Worm (Caenorhabditis elegans) whole organism, late embryonic: Measurements from ENCODE around the gene srw-90.
"Not testable (repeated sequence)": the region's sequence is repeated elsewhere in the genome, so short reads cannot be mapped to it uniquely, and the experiment has no call there.

ENCODE experiments used
- K09A11.1 ChIP-seq: sonication (generic microtip); optimal IDR thresholded peaks from 2 replicates; lab custom pipeline; 2017; ENCODE audit warnings: antibody characterized with exemption, mild to moderate bottlenecking, missing genetic modification characterization, missing compliant biosample characterization; ENCODE audit not compliant: insufficient read depth
- ahr-1 ChIP-seq: sonication (generic microtip); optimal IDR thresholded peaks from 2 replicates; lab custom pipeline; 2016; ENCODE audit warnings: missing genetic modification characterization, missing compliant biosample characterization
- ama-1 ChIP-seq: fragments of 150-350 bp; optimal IDR thresholded peaks from 2 replicates; lab custom pipeline; 2014
- ceh-14 ChIP-seq: sonication (generic microtip); optimal IDR thresholded peaks from 2 replicates; lab custom pipeline; 2016; ENCODE audit warnings: missing genotype, missing genetic modification characterization, missing compliant biosample characterization
- ceh-18 ChIP-seq: sonication (generic microtip); optimal IDR thresholded peaks from 2 replicates; lab custom pipeline; 2016; ENCODE audit warnings: missing genetic modification characterization, missing compliant biosample characterization
- ceh-22 ChIP-seq: sonication (generic microtip); optimal IDR thresholded peaks from 2 replicates; lab custom pipeline; 2017; ENCODE audit warnings: missing biosample characterization, missing genetic modification characterization
- ceh-24 ChIP-seq: sonication (generic microtip); optimal IDR thresholded peaks from 2 replicates; lab custom pipeline; 2016; ENCODE audit warnings: mild to moderate bottlenecking, missing genetic modification characterization, missing compliant biosample characterization
- ceh-31 ChIP-seq: sonication (generic microtip); optimal IDR thresholded peaks from 2 replicates; lab custom pipeline; 2016; ENCODE audit warnings: missing genetic modification characterization, missing compliant biosample characterization
- ceh-34 ChIP-seq: sonication (generic microtip); optimal IDR thresholded peaks from 2 replicates; lab custom pipeline; 2016; ENCODE audit warnings: mild to moderate bottlenecking, missing genetic modification characterization, missing compliant biosample characterization
- ceh-6 ChIP-seq: fragments of 200-800 bp; sonication (Bioruptor generic); optimal IDR thresholded peaks from 2 replicates; lab custom pipeline; 2018; ENCODE audit warnings: mild to moderate bottlenecking, missing genetic modification characterization, missing compliant biosample characterization
- ceh-9 ChIP-seq: sonication (generic microtip); optimal IDR thresholded peaks from 2 replicates; lab custom pipeline; 2016; ENCODE audit warnings: mild to moderate bottlenecking, missing genetic modification characterization, inconsistent platforms, missing compliant biosample characterization
- dmd-4 ChIP-seq: sonication (generic microtip); optimal IDR thresholded peaks from 2 replicates; lab custom pipeline; 2016; ENCODE audit warnings: borderline replicate concordance, missing genetic modification characterization, missing compliant biosample characterization
- elt-2 ChIP-seq: sonication (generic microtip); optimal IDR thresholded peaks from 2 replicates; lab custom pipeline; 2016; ENCODE audit warnings: missing genetic modification reagents, missing genetic modification characterization, missing compliant biosample characterization
- ets-4 ChIP-seq: sonication (generic microtip); optimal IDR thresholded peaks from 2 replicates; lab custom pipeline; 2016; ENCODE audit warnings: missing genetic modification characterization, missing compliant biosample characterization
- fax-1 ChIP-seq: sonication (generic microtip); optimal IDR thresholded peaks from 2 replicates; lab custom pipeline; 2016; ENCODE audit warnings: missing genotype, missing genetic modification characterization, missing compliant biosample characterization
- fkh-10 ChIP-seq: fragments of 150-350 bp; optimal IDR thresholded peaks from 2 replicates; lab custom pipeline; 2014; ENCODE audit warnings: missing biosample characterization, missing genetic modification reagents, missing genetic modification characterization
- fkh-6 ChIP-seq: sonication (generic microtip); optimal IDR thresholded peaks from 2 replicates; lab custom pipeline; 2016; ENCODE audit warnings: missing genetic modification characterization, missing compliant biosample characterization
- gmeb-2 ChIP-seq: sonication (generic microtip); optimal IDR thresholded peaks from 2 replicates; lab custom pipeline; 2016; ENCODE audit warnings: missing genetic modification characterization, inconsistent platforms, missing compliant biosample characterization
- hlh-13 ChIP-seq: fragments of 200-800 bp; sonication (Bioruptor generic); optimal IDR thresholded peaks from 2 replicates; lab custom pipeline; 2018; ENCODE audit warnings: mild to moderate bottlenecking, missing genetic modification characterization, missing compliant biosample characterization
- hlh-30 ChIP-seq: sonication (generic microtip); optimal IDR thresholded peaks from 2 replicates; lab custom pipeline; 2017; ENCODE audit warnings: antibody characterized with exemption, missing genetic modification characterization, missing compliant biosample characterization; ENCODE audit not compliant: insufficient read depth
- hlh-6 ChIP-seq: sonication (generic microtip); optimal IDR thresholded peaks from 2 replicates; lab custom pipeline; 2016; ENCODE audit warnings: missing genotype, missing genetic modification characterization, missing compliant biosample characterization
- lim-6 ChIP-seq: sonication (generic microtip); optimal IDR thresholded peaks from 2 replicates; lab custom pipeline; 2016; ENCODE audit warnings: missing genetic modification characterization, missing compliant biosample characterization
- lin-11 ChIP-seq: fragments of 200-800 bp; sonication (Bioruptor generic); optimal IDR thresholded peaks from 2 replicates; lab custom pipeline; 2018; ENCODE audit warnings: mild to moderate bottlenecking, missing genetic modification characterization, missing compliant biosample characterization
- madf-2 ChIP-seq: sonication (generic microtip); optimal IDR thresholded peaks from 2 replicates; lab custom pipeline; 2017; ENCODE audit warnings: missing genetic modification characterization, missing compliant biosample characterization
- nfya-1 ChIP-seq: sonication (generic microtip); optimal IDR thresholded peaks from 2 replicates; lab custom pipeline; 2017; ENCODE audit warnings: missing genetic modification characterization, mild to moderate bottlenecking, missing compliant biosample characterization, antibody characterized with exemption, moderate library complexity
- nhr-11 ChIP-seq: fragments of 150-350 bp; optimal IDR thresholded peaks from 2 replicates; lab custom pipeline; 2014; ENCODE audit warnings: missing biosample characterization, missing genetic modification characterization
- nhr-232 ChIP-seq: sonication (generic microtip); optimal IDR thresholded peaks from 2 replicates; lab custom pipeline; 2016; ENCODE audit warnings: missing genetic modification characterization, missing compliant biosample characterization
- npax-4 ChIP-seq: sonication (generic microtip); optimal IDR thresholded peaks from 2 replicates; lab custom pipeline; 2016; ENCODE audit warnings: missing genetic modification characterization, missing compliant biosample characterization
- odd-2 ChIP-seq: sonication (generic microtip); optimal IDR thresholded peaks from 2 replicates; lab custom pipeline; 2017; ENCODE audit warnings: antibody characterized with exemption, mild to moderate bottlenecking, missing genetic modification characterization, missing compliant biosample characterization
- pat-9 ChIP-seq: fragments of 200-800 bp; sonication (Bioruptor generic); optimal IDR thresholded peaks from 2 replicates; lab custom pipeline; 2018; ENCODE audit warnings: mild to moderate bottlenecking, missing genetic modification characterization, moderate library complexity, missing compliant biosample characterization
- pha-2 ChIP-seq: sonication (generic microtip); optimal IDR thresholded peaks from 2 replicates; lab custom pipeline; 2017; ENCODE audit warnings: mild to moderate bottlenecking, missing genetic modification characterization, missing compliant biosample characterization
- pqm-1 ChIP-seq: sonication (generic microtip); optimal IDR thresholded peaks from 2 replicates; lab custom pipeline; 2016; ENCODE audit warnings: missing genetic modification characterization, missing compliant biosample characterization
- rnt-1 ChIP-seq: sonication (generic microtip); optimal IDR thresholded peaks from 2 replicates; lab custom pipeline; 2016; ENCODE audit warnings: missing genetic modification characterization, missing compliant biosample characterization
- sdc-2 ChIP-seq: sonication (generic microtip); optimal IDR thresholded peaks from 2 replicates; lab custom pipeline; 2016; ENCODE audit warnings: missing genotype, missing genetic modification characterization, missing compliant biosample characterization
- sox-2 ChIP-seq: fragments of 200-800 bp; sonication (Bioruptor generic); IDR thresholded peaks from 2 replicates; pipeline ENCODE4 v1.3.6; 2022; ENCODE audit warnings: missing genetic modification reagents, missing genetic modification characterization, missing compliant biosample characterization
- syd-9 ChIP-seq: sonication (generic microtip); optimal IDR thresholded peaks from 2 replicates; lab custom pipeline; 2016; ENCODE audit warnings: mild to moderate bottlenecking, missing genetic modification characterization, moderate library complexity, missing compliant biosample characterization
- ttx-3 ChIP-seq: sonication (generic microtip); optimal IDR thresholded peaks from 2 replicates; lab custom pipeline; 2016; ENCODE audit warnings: missing genetic modification reagents, missing genetic modification characterization, missing compliant biosample characterization
- unc-3 ChIP-seq, 2 experiments: fragments of 200-800 bp in 1 of 2; sonication (Bioruptor generic) in 1 of 2; sonication (generic microtip) in 1 of 2; conservative IDR thresholded peaks in 1 of 2; optimal IDR thresholded peaks in 1 of 2; 2 replicates each; pipeline versions ENCODE4 v1.3.6 to Lab custom; 2016 to 2022; ENCODE audit warnings: missing compliant biosample characterization in 2 of 2, missing genetic modification characterization in 2 of 2, missing genetic modification reagents in 1 of 2
- unc-55 ChIP-seq: sonication (generic microtip); optimal IDR thresholded peaks from 2 replicates; lab custom pipeline; 2017; ENCODE audit warnings: missing biosample characterization, missing genetic modification reagents, missing genetic modification characterization
- unc-86 ChIP-seq: sonication (generic microtip); optimal IDR thresholded peaks from 2 replicates; lab custom pipeline; 2016; ENCODE audit warnings: missing genetic modification characterization, missing compliant biosample characterization
- ztf-16 ChIP-seq: sonication (generic microtip); optimal IDR thresholded peaks from 2 replicates; lab custom pipeline; 2017; ENCODE audit warnings: missing genetic modification characterization, missing compliant biosample characterization

srw-90 gene

ce11 chrV:1692494-1692893, 9.4 kb upstream of the srw-90 start, which contains the start of gene Y46H3C.5:
Y46H3C.5 (minus strand) TSS chrV:1692495.
- TF ChIP-seq nfya-1, ceh-14, odd-2 (tag; lab: Kevin White, UChicago): not testable (repeated sequence)

ce11 chrV:1693876-1694275, 8.0 kb upstream of the srw-90 start, which contains the start of gene Y46H3C.7:
Y46H3C.7 (minus strand) TSS chrV:1694022.
- not testable (repeated sequence) for TF ChIP-seq nfya-1, fax-1, ceh-24 (tag; lab: Kevin White, UChicago)

ce11 chrV:1698400-1698799, 3.5 kb upstream of the srw-90 start:
- TF ChIP-seq npax-4 (tag; lab: Kevin White, UChicago) (no peak), nhr-11 (tag; lab: Kevin White, UChicago) (no peak), hlh-30 (tag; lab: Kevin White, UChicago) (no peak), hlh-13 (GFP tag; lab: Kevin White, UChicago) (no peak), sdc-2 (tag; lab: Kevin White, UChicago) (no peak), unc-3 (GFP tag; conservative IDR thresholded peaks at IDR 0.05; lab: Robert Waterston, UW) (no peak), unc-3 (tag; optimal IDR thresholded peaks at IDR 0.05; lab: Kevin White, UChicago) (no peak), ceh-6 (no peak), fkh-6 (tag; lab: Kevin White, UChicago) (no peak), ama-1 (lab: Kevin White, UChicago) (no peak), pat-9 (tag; lab: Kevin White, UChicago) (no peak), fax-1 (tag; lab: Kevin White, UChicago) (no peak)

- TF ChIP-seq ztf-16 = no peak
- no peak for TF ChIP-seq elt-2
- TF ChIP-seq rnt-1 (tag; lab: Kevin White, UChicago) = no peak
- no peak for TF ChIP-seq pqm-1 (tag; lab: Kevin White, UChicago)
- TF ChIP-seq ceh-6 = no peak
- TF ChIP-seq unc-55 = no peak
- TF ChIP-seq ceh-31 (tag; lab: Kevin White, UChicago) = no peak
- no peak for TF ChIP-seq odd-2 (tag; lab: Kevin White, UChicago)
- no peak for TF ChIP-seq pha-2 (tag; lab: Kevin White, UChicago)
- TF ChIP-seq lin-11 (tag; lab: Kevin White, UChicago) = no peak
- no peak for TF ChIP-seq ceh-22 (tag; lab: Kevin White, UChicago)
- no peak for TF ChIP-seq ceh-14 (tag; lab: Kevin White, UChicago)
- TF ChIP-seq pat-9 (tag; lab: Kevin White, UChicago) = no peak
- TF ChIP-seq sox-2 (GFP tag; lab: Robert Waterston, UW) = no peak
- no peak for TF ChIP-seq hlh-13 (GFP tag; lab: Kevin White, UChicago)
- no peak for TF ChIP-seq hlh-6 (tag; lab: Kevin White, UChicago)
- TF ChIP-seq hlh-30 (tag; lab: Kevin White, UChicago) = no peak
- TF ChIP-seq lim-6 (tag; lab: Kevin White, UChicago) = no peak
- TF ChIP-seq ahr-1 (tag; lab: Kevin White, UChicago) = no peak
- TF ChIP-seq ceh-9 (tag; lab: Kevin White, UChicago) = no peak
Measured at ce11 chrV:1699228-1699795, 2.5 kb upstream of the srw-90 start.

- TF ChIP-seq sdc-2 (tag; lab: Kevin White, UChicago) = no peak
- no peak for TF ChIP-seq ceh-18 (tag; lab: Kevin White, UChicago)
- TF ChIP-seq ceh-34 (tag; lab: Kevin White, UChicago) = no peak
- no peak for TF ChIP-seq ahr-1 (tag; lab: Kevin White, UChicago)
- no peak for TF ChIP-seq elt-2
- no peak for TF ChIP-seq unc-86 (tag; lab: Kevin White, UChicago)
- TF ChIP-seq nhr-232 (tag; lab: Kevin White, UChicago) = no peak
- TF ChIP-seq dmd-4 (tag; lab: Kevin White, UChicago) = no peak
- no peak for TF ChIP-seq ets-4 (tag; lab: Kevin White, UChicago)
- TF ChIP-seq gmeb-2 (tag; lab: Kevin White, UChicago) = no peak
- TF ChIP-seq ttx-3 (tag; lab: Kevin White, UChicago) = no peak
- no peak for TF ChIP-seq syd-9 (tag; lab: Kevin White, UChicago)
- TF ChIP-seq K09A11.1 = no peak
- no peak for TF ChIP-seq fkh-10 (GFP tag; lab: Kevin White, UChicago)
- no peak for TF ChIP-seq madf-2 (tag; lab: Kevin White, UChicago)
- no peak for TF ChIP-seq lim-6 (tag; lab: Kevin White, UChicago)
- TF ChIP-seq odd-2 (tag; lab: Kevin White, UChicago) = no peak
- TF ChIP-seq ceh-24 (tag; lab: Kevin White, UChicago) = no peak
Measured at ce11 chrV:1708441-1708840, 6.6 kb downstream of the srw-90 start, which contains the start of gene srw-99. srw-99 (plus strand) TSS chrV:1708741.
